Worm (Caenorhabditis elegans): Measurements from ENCODE around the gene F13H8.6.
A peak's percentile ranks its signal among the peaks of the same experiment; 100 is the strongest.

F13H8.6 gene

DNA sequence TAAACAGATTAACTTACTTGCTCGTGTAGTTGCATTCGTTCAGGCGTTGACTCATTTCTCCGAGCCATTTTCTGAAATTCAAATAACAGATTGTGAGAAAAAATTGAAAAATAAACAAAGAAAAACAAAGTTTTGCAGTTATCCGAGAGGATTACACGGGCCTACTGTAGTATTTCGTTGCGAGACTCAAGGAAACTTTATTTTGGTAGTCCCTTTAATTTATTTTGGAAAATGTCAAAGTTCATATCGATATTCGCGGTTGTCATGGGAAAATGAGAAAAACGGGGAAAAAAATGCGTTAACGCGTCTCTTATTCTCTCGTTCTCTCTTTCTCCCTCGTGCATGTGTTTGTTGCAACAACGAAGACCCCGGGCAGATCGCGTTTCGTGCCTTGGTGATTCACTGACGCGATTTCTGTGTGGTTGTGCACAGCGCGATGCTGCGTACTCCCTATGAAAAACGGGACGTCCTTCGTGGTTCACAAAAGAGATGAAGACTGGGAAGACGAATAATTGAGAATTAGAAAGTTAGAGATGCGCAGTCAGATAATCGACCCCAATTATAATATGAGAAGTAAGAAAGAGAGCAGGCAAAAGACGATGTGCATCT lies 44.6 kb upstream of the F13H8.6 start, which contains the start of gene set-4 (continued):
- TF ChIP-seq unc-120 (tag; optimal IDR thresholded peaks at IDR 0.05; ENCODE audit: poor library complexity, severe bottlenecking) (peak; percentile 31), lsy-2 (tag; optimal IDR thresholded peaks at IDR 0.05) (peak; percentile 76), zip-8 (tag; optimal IDR thresholded peaks at IDR 0.05) (no peak)

DNA sequence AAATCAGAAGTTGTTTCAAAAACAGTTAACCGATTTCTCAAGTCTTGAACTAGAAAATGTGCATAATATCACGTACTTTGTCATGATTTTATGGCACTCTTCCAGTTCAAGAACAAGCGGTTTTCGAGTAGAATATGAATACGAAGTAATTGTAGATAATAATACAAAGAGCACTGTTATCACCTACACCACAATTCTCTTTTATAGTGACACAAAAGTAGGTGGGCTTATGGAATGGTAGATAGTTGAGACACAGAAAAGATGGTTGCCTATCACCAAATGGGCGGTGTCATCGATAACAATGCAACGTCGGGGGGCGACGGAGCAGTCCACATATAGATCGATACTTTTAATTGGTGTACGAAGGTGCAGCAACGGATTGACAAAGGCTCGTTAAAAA lies 41.9 kb upstream of the F13H8.6 start:
- TF ChIP-seq nhr-76 (tag; optimal IDR thresholded peaks at IDR 0.05), result no peak
- TF ChIP-seq snpc-4 (tag; optimal IDR thresholded peaks at IDR 0.05), result no peak
- TF ChIP-seq lin-13 (tag; optimal IDR thresholded peaks at IDR 0.05), result no peak
- no peak for TF ChIP-seq sem-2 (GFP tag; optimal IDR thresholded peaks at IDR 0.05)
- no peak for TF ChIP-seq nhr-28 (tag; optimal IDR thresholded peaks at IDR 0.05)
- no peak for TF ChIP-seq hlh-1 (tag; optimal IDR thresholded peaks at IDR 0.05)
- no peak for TF ChIP-seq tbx-8 (GFP tag; optimal IDR thresholded peaks at IDR 0.05)
- TF ChIP-seq mls-2 (tag; optimal IDR thresholded peaks at IDR 0.05), result no peak
- no peak for TF ChIP-seq nhr-12 (tag; optimal IDR thresholded peaks at IDR 0.05)
- no peak for TF ChIP-seq M03D4.4 (tag; optimal IDR thresholded peaks at IDR 0.05)
- no peak for TF ChIP-seq mep-1 (tag; optimal IDR thresholded peaks at IDR 0.05)
- no peak for TF ChIP-seq nhr-237 (tag; optimal IDR thresholded peaks at IDR 0.05)

DNA sequence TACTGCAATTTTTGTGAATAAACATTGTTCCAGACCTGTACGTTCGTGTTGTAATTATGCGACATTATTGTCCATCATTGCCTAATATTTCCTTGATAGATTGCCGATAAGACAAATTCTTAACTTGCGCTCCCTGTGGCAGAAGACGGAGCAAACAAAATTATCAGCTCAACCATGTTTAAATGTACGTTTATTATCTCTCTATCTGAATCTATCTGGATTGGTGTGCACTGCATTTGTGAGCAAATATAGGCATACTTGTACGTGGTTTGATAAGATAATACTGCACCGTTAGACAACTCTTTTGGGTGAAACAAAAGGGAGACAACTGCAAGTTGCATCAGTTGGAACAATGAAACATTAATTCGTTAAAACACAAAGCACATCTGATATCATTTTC lies 40.6 kb upstream of the F13H8.6 start:
- TF ChIP-seq mab-5 (tag; optimal IDR thresholded peaks at IDR 0.05), result no peak
- no peak for TF ChIP-seq nhr-2 (tag; optimal IDR thresholded peaks at IDR 0.05)
- no peak for TF ChIP-seq unc-39 (tag; optimal IDR thresholded peaks at IDR 0.05)
- no peak for TF ChIP-seq unc-120 (tag; optimal IDR thresholded peaks at IDR 0.05; ENCODE audit: poor library complexity, severe bottlenecking)
- no peak for TF ChIP-seq unc-62 (GFP tag; optimal IDR thresholded peaks at IDR 0.05)
- TF ChIP-seq sptf-1 (tag; optimal IDR thresholded peaks at IDR 0.05), result no peak
- no peak for TF ChIP-seq cnd-1 (tag; optimal IDR thresholded peaks at IDR 0.05)
- TF ChIP-seq lin-13 (tag; optimal IDR thresholded peaks at IDR 0.05), result no peak
- TF ChIP-seq lsy-2 (tag; optimal IDR thresholded peaks at IDR 0.05), result no peak
- no peak for TF ChIP-seq ces-1 (GFP tag; optimal IDR thresholded peaks at IDR 0.05)
- TF ChIP-seq drap-1 (GFP tag; optimal IDR thresholded peaks at IDR 0.05), result no peak
- TF ChIP-seq nhr-28 (tag; optimal IDR thresholded peaks at IDR 0.05), result no peak
- TF ChIP-seq blmp-1 (tag; optimal IDR thresholded peaks at IDR 0.05), result no peak
- TF ChIP-seq hlh-1 (tag; optimal IDR thresholded peaks at IDR 0.05), result no peak
- no peak for TF ChIP-seq pha-4 (tag; optimal IDR thresholded peaks at IDR 0.05)
- no peak for TF ChIP-seq elt-3 (tag; optimal IDR thresholded peaks at IDR 0.05)

DNA sequence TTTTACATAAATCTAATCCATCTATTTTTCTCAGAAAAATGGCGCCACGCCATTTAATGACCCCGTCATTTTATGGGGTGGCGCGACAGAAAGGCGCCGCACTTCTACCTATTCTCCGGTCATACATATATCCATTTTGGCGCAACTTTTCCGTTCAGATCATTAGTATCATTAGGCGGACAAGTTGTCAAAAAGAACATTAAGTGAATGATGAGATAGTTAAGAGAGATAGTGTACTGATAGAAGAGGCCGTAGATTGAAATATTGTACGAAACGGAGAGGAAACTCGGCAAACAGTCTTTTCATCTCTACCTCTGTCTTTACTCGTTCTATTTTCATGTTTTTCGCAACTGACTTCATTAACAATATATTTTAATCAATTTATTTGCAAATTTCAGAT lies 37.3 kb upstream of the F13H8.6 start, which contains the start of gene sma-6:
Gene sma-6, plus strand, starts transcription at position 399 of the 400 bp plus-strand sequence.
- no peak for TF ChIP-seq ces-1 (GFP tag; optimal IDR thresholded peaks at IDR 0.05)
- no peak for TF ChIP-seq zip-8 (tag; optimal IDR thresholded peaks at IDR 0.05)
- TF ChIP-seq lin-32 (GFP tag; optimal IDR thresholded peaks at IDR 0.05), result no peak
- no peak for TF ChIP-seq ham-2 (GFP tag; optimal IDR thresholded peaks at IDR 0.05)
- no peak for TF ChIP-seq tbx-8 (GFP tag; optimal IDR thresholded peaks at IDR 0.05)
- no peak for TF ChIP-seq lin-13 (tag; optimal IDR thresholded peaks at IDR 0.05)
- no peak for TF ChIP-seq ceh-43 (GFP tag; optimal IDR thresholded peaks at IDR 0.05)
- no peak for TF ChIP-seq bed-3 (GFP tag; optimal IDR thresholded peaks at IDR 0.05)
- no peak for TF ChIP-seq nhr-76 (tag; optimal IDR thresholded peaks at IDR 0.05)

DNA sequence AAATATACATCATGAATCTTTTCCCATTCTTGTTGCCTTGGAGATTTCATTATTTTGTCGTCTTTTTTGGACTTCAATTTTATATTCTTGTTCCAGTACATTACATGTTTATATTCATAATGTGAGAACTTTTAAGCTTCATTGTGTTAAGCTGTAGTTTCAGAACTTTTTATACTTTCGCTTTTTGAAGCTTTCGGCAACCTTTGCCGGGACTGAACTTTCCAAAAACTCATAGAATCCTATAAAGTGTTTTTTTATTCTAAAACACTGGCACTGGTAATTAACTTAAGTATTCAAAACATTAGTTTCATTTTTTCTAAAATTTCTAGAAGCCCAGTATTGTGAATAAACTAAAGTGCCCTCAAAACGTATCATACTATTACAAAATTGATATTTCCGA lies 36.2 kb upstream of the F13H8.6 start, which contains the start of gene C32D5.4:
Gene C32D5.4, minus strand, starts transcription at position 101 of the 400 bp plus-strand sequence.
- no peak for TF ChIP-seq snpc-4 (tag; optimal IDR thresholded peaks at IDR 0.05)
- TF ChIP-seq unc-120 (tag; optimal IDR thresholded peaks at IDR 0.05; ENCODE audit: poor library complexity, severe bottlenecking), result no peak
- no peak for TF ChIP-seq ztf-11 (tag; optimal IDR thresholded peaks at IDR 0.05)
- TF ChIP-seq mls-2 (tag; optimal IDR thresholded peaks at IDR 0.05), result no peak
- TF ChIP-seq ceh-39 (tag; optimal IDR thresholded peaks at IDR 0.05), result no peak
- TF ChIP-seq unc-62 (GFP tag; optimal IDR thresholded peaks at IDR 0.05), result no peak
- TF ChIP-seq nhr-76 (tag; optimal IDR thresholded peaks at IDR 0.05), result no peak
- no peak for TF ChIP-seq sptf-1 (tag; optimal IDR thresholded peaks at IDR 0.05)
- TF ChIP-seq mep-1 (tag; optimal IDR thresholded peaks at IDR 0.05), result no peak
- TF ChIP-seq bed-3 (GFP tag; optimal IDR thresholded peaks at IDR 0.05), result no peak
- TF ChIP-seq elt-1 (tag; optimal IDR thresholded peaks at IDR 0.05; ENCODE audit: borderline replicate concordance, insufficient read depth), result no peak
- TF ChIP-seq blmp-1 (tag; optimal IDR thresholded peaks at IDR 0.05), result no peak
- TF ChIP-seq pha-4 (tag; optimal IDR thresholded peaks at IDR 0.05), result no peak
- TF ChIP-seq M03D4.4 (tag; optimal IDR thresholded peaks at IDR 0.05), result no peak
- TF ChIP-seq nhr-237 (tag; optimal IDR thresholded peaks at IDR 0.05), result no peak
- no peak for TF ChIP-seq ham-2 (GFP tag; optimal IDR thresholded peaks at IDR 0.05)
- no peak for TF ChIP-seq lin-13 (tag; optimal IDR thresholded peaks at IDR 0.05)
- no peak for TF ChIP-seq sem-2 (GFP tag; optimal IDR thresholded peaks at IDR 0.05)
- TF ChIP-seq hlh-1 (tag; optimal IDR thresholded peaks at IDR 0.05), result no peak
- no peak for TF ChIP-seq nhr-2 (tag; optimal IDR thresholded peaks at IDR 0.05)
